Worm (Caenorhabditis elegans): ENCODE data around the gene srx-137.

srx-137 gene

ce11 chrV:13891489-13891888 is 28.9 kb downstream of the srx-137 start:
- TF ChIP-seq nhr-25 (tag; optimal IDR thresholded peaks at IDR 0.05) (no peak), elt-2 (tag; optimal IDR thresholded peaks at IDR 0.05) (peak; percentile 47), pqm-1 (tag; optimal IDR thresholded peaks at IDR 0.05) (peak; percentile 80)

ce11 chrV:13892457-13893375 is 30.1 kb downstream of the srx-137 start, which contains the start of gene sptl-3:
sptl-3 (plus strand) TSS chrV:13893325.
- TF ChIP-seq eor-1 (tag; optimal IDR thresholded peaks at IDR 0.05), result no peak
- TF ChIP-seq hmg-11 (tag; optimal IDR thresholded peaks at IDR 0.05), result peak; percentile 3
- no peak for TF ChIP-seq unc-39 (tag; optimal IDR thresholded peaks at IDR 0.05)
- peak; percentile 92 for TF ChIP-seq elt-2 (tag; optimal IDR thresholded peaks at IDR 0.05)
- TF ChIP-seq nhr-237 (tag; optimal IDR thresholded peaks at IDR 0.05), result no peak
- no peak for TF ChIP-seq snpc-4 (tag; optimal IDR thresholded peaks at IDR 0.05)
- TF ChIP-seq daf-12 (tag; optimal IDR thresholded peaks at IDR 0.05), result no peak
- TF ChIP-seq nhr-67 (tag; optimal IDR thresholded peaks at IDR 0.05), result no peak
- no peak for TF ChIP-seq ceh-82 (tag; optimal IDR thresholded peaks at IDR 0.05)
- TF ChIP-seq jun-1 (tag; optimal IDR thresholded peaks at IDR 0.05), result peak; percentile 56
- TF ChIP-seq tbx-2 (tag; optimal IDR thresholded peaks at IDR 0.05), result no peak
- no peak for TF ChIP-seq ceh-9 (tag; optimal IDR thresholded peaks at IDR 0.05)
- no peak for TF ChIP-seq ceh-28 (tag; optimal IDR thresholded peaks at IDR 0.05)
- TF ChIP-seq mdl-1 (tag; optimal IDR thresholded peaks at IDR 0.05), result no peak
- no peak for TF ChIP-seq ztf-4 (tag; optimal IDR thresholded peaks at IDR 0.05)
- TF ChIP-seq elt-3 (tag; optimal IDR thresholded peaks at IDR 0.05), result peak; percentile 0 to 46 (median 14)
- TF ChIP-seq nhr-11 (tag; optimal IDR thresholded peaks at IDR 0.05), result no peak
- TF ChIP-seq fkh-10 (GFP tag; optimal IDR thresholded peaks at IDR 0.05), result no peak
- TF ChIP-seq aly-2 (tag; optimal IDR thresholded peaks at IDR 0.05), result no peak
- no peak for TF ChIP-seq lin-39 (tag; optimal IDR thresholded peaks at IDR 0.05)
- peak; percentile 71 for TF ChIP-seq nhr-43 (tag; optimal IDR thresholded peaks at IDR 0.05; ENCODE audit: poor library complexity, severe bottlenecking)
- no peak for TF ChIP-seq skn-1 (tag; optimal IDR thresholded peaks at IDR 0.05)
- peak; percentile 18 for TF ChIP-seq pqm-1 (tag; optimal IDR thresholded peaks at IDR 0.05)
- TF ChIP-seq sea-2 (GFP tag; optimal IDR thresholded peaks at IDR 0.05), result no peak
- no peak for TF ChIP-seq R02D3.7 (tag; optimal IDR thresholded peaks at IDR 0.05)
- no peak for TF ChIP-seq ama-1 (optimal IDR thresholded peaks at IDR 0.05)
- TF ChIP-seq nhr-25 (tag; optimal IDR thresholded peaks at IDR 0.05), result peak; percentile 48
- TF ChIP-seq lin-15B (tag; optimal IDR thresholded peaks at IDR 0.05), result peak; percentile 54
- peak; percentile 18 for TF ChIP-seq nfya-1 (tag; optimal IDR thresholded peaks at IDR 0.05; ENCODE audit: insufficient read depth)
- TF ChIP-seq pha-4 (tag; optimal IDR thresholded peaks at IDR 0.05), result no peak
- TF ChIP-seq nhr-77 (tag; optimal IDR thresholded peaks at IDR 0.05), result no peak
- TF ChIP-seq egl-5 (tag; optimal IDR thresholded peaks at IDR 0.05), result no peak
- TF ChIP-seq elt-1 (tag; optimal IDR thresholded peaks at IDR 0.05), result no peak
- no peak for TF ChIP-seq fkh-2 (tag; optimal IDR thresholded peaks at IDR 0.05)
- no peak for TF ChIP-seq ztf-11 (tag; optimal IDR thresholded peaks at IDR 0.05)
- no peak for TF ChIP-seq egl-27 (tag; optimal IDR thresholded peaks at IDR 0.05)
- no peak for TF ChIP-seq ZK546.5 (tag; optimal IDR thresholded peaks at IDR 0.05)
- TF ChIP-seq fos-1 (tag; optimal IDR thresholded peaks at IDR 0.05), result no peak
- no peak for TF ChIP-seq mml-1 (tag; optimal IDR thresholded peaks at IDR 0.05)
- TF ChIP-seq lsy-12 (tag; optimal IDR thresholded peaks at IDR 0.05), result no peak
- TF ChIP-seq nhr-23 (tag; optimal IDR thresholded peaks at IDR 0.05), result peak; percentile 53
- no peak for TF ChIP-seq ceh-16 (tag; optimal IDR thresholded peaks at IDR 0.05)
- TF ChIP-seq nhr-28 (tag; optimal IDR thresholded peaks at IDR 0.05), result no peak
- no peak for TF ChIP-seq unc-62 (GFP tag; optimal IDR thresholded peaks at IDR 0.05)
- TF ChIP-seq nhr-76 (tag; optimal IDR thresholded peaks at IDR 0.05), result no peak
- no peak for TF ChIP-seq nhr-12 (tag; optimal IDR thresholded peaks at IDR 0.05)
- no peak for TF ChIP-seq zag-1 (tag; optimal IDR thresholded peaks at IDR 0.05)

Measured in whole organism, L3 larva.